Worm (Caenorhabditis elegans) whole organism, young adult: Measurements from ENCODE around the gene Y75B8A.19.

ENCODE experiments used
- F49E8.2 ChIP-seq: sonication (generic microtip); optimal IDR thresholded peaks from 3 replicates; lab custom pipeline; 2017; ENCODE audit warnings: missing genetic modification characterization, mild to moderate bottlenecking, missing compliant biosample characterization, antibody characterized with exemption, moderate library complexity; ENCODE audit not compliant: insufficient read depth
- K11D2.4 ChIP-seq: fragments of 200-800 bp; sonication (Bioruptor generic); IDR thresholded peaks from 2 replicates; pipeline ENCODE4 v1.3.6; 2022; ENCODE audit warnings: missing genetic modification reagents, missing genetic modification characterization, missing compliant biosample characterization
- T07F8.4 ChIP-seq: sonication (generic microtip); optimal IDR thresholded peaks from 2 replicates; lab custom pipeline; 2016; ENCODE audit warnings: mild to moderate bottlenecking, missing genetic modification characterization, moderate library complexity, missing compliant biosample characterization
- ZK185.1 ChIP-seq: sonication (generic microtip); optimal IDR thresholded peaks from 2 replicates; lab custom pipeline; 2016; ENCODE audit warnings: mild to moderate bottlenecking, missing genetic modification characterization, missing compliant biosample characterization; ENCODE audit not compliant: poor library complexity, severe bottlenecking
- ama-1 ChIP-seq, 3 experiments: fragments of 150-350 bp in 1 of 3; sonication (generic microtip) in 2 of 3; optimal IDR thresholded peaks; 2 replicates each; lab custom pipeline; 2014 to 2018; ENCODE audit warnings: missing biosample characterization in 2 of 3, missing genetic modification characterization in 2 of 3, missing genetic modification reagents in 2 of 3
- lin-26 ChIP-seq: fragments of 200-800 bp; sonication (Bioruptor generic); IDR thresholded peaks from 2 replicates; pipeline ENCODE4 v1.3.6; 2022; ENCODE audit warnings: missing genetic modification reagents, missing genetic modification characterization, missing compliant biosample characterization
- lsy-27 ChIP-seq: sonication (generic microtip); optimal IDR thresholded peaks from 2 replicates; lab custom pipeline; 2017; ENCODE audit warnings: missing genetic modification characterization, mild to moderate bottlenecking, missing compliant biosample characterization, antibody characterized with exemption, missing genotype, borderline replicate concordance; ENCODE audit not compliant: insufficient read depth
- mcd-1 ChIP-seq: fragments of 200-800 bp; sonication (Bioruptor generic); IDR thresholded peaks from 2 replicates; pipeline ENCODE4 v1.3.6; 2022; ENCODE audit warnings: missing genetic modification reagents, missing genetic modification characterization, missing compliant biosample characterization
- rpc-1 ChIP-seq, 2 experiments: fragments of 150-350 bp in 1 of 2; sonication (generic microtip) in 1 of 2; optimal IDR thresholded peaks; 2 replicates each; lab custom pipeline; 2014 to 2018; ENCODE audit warnings: missing biosample characterization in 1 of 2, missing genetic modification characterization in 1 of 2, missing genetic modification reagents in 1 of 2, missing genotype in 1 of 2
- sptf-2 ChIP-seq: fragments of 200-800 bp; sonication (Bioruptor generic); optimal IDR thresholded peaks from 2 replicates; lab custom pipeline; 2018; ENCODE audit warnings: mild to moderate bottlenecking, missing genetic modification characterization, missing compliant biosample characterization
- unc-62 ChIP-seq: fragments of 150-350 bp; optimal IDR thresholded peaks from 2 replicates; lab custom pipeline; 2014; ENCODE audit warnings: missing biosample characterization, missing genetic modification reagents, missing genetic modification characterization
- ztf-25 ChIP-seq: fragments of 200-800 bp; sonication (Bioruptor generic); IDR thresholded peaks from 2 replicates; pipeline ENCODE4 v1.3.6; 2022; ENCODE audit warnings: missing genetic modification reagents, missing genetic modification characterization, missing compliant biosample characterization

DNA sequence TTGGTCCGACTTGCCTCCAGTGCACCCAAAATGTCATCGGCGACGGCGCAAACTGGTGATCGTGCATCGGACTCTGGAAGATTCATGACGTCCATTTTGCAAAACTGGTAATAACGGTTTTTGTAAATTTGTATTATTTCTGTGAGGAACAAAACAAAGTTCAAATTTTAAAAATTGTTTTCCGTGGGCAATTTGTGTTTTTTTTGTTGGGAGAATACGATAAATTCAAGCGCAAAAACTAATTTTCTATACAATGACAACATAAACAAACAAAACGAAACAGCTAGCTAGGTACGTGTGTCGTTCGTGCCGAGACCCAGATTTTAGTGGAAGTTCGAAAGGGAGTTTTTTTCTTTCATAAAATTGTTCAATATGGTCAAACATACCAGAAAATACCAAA lies 43.5 kb upstream of the Y75B8A.19 start, which contains the start of gene Y75B8A.10:
- no peak for TF ChIP-seq unc-62 (GFP tag; lab: Kevin White, UChicago)
- no peak for TF ChIP-seq mcd-1 (GFP tag; lab: Robert Waterston, UW)
- no peak for TF ChIP-seq lin-26 (GFP tag; lab: Robert Waterston, UW)
- no peak for TF ChIP-seq lsy-27 (tag; lab: Kevin White, UChicago)
- TF ChIP-seq ama-1 (optimal IDR thresholded peaks at IDR 0.05; lab: Kevin White, UChicago): no peak
- no peak for TF ChIP-seq ama-1 (GFP tag; optimal IDR thresholded peaks at IDR 0.05; lab: Kevin White, UChicago)
- TF ChIP-seq rpc-1 (optimal IDR thresholded peaks at IDR 0.05; lab: Kevin White, UChicago): no peak
- no peak for TF ChIP-seq rpc-1 (tag; optimal IDR thresholded peaks at IDR 0.05; lab: Kevin White, UChicago)
- no peak for TF ChIP-seq T07F8.4 (tag; lab: Kevin White, UChicago)
- no peak for TF ChIP-seq sptf-2
- TF ChIP-seq F49E8.2 (tag; lab: Kevin White, UChicago): no peak
- no peak for TF ChIP-seq ztf-25
- no peak for TF ChIP-seq ZK185.1 (tag; lab: Kevin White, UChicago)
- TF ChIP-seq K11D2.4 (GFP tag; lab: Robert Waterston, UW): no peak
